Worm (Caenorhabditis elegans): Measurements from ENCODE around the gene acl-7.

The acl-7 gene

ce11 chrII:12799927-12800522 lies 16.2 kb downstream of the acl-7 start (continued):
- TF ChIP-seq efl-1 (GFP tag; optimal IDR thresholded peaks at IDR 0.05) (peak; percentile 98), ceh-91 (GFP tag; IDR thresholded peaks at IDR 0.05) (peak; percentile 89), zim-3 (tag; optimal IDR thresholded peaks at IDR 0.05) (no peak), tbp1 (GFP tag; optimal IDR thresholded peaks at IDR 0.05) (peak; percentile 28), attf-5 (GFP tag; optimal IDR thresholded peaks at IDR 0.05) (peak; percentile 14), ztf-6 (GFP tag; IDR thresholded peaks at IDR 0.05) (no peak), hrde-1 (tag; optimal IDR thresholded peaks at IDR 0.05; ENCODE audit: borderline replicate concordance) (peak; percentile 56), atf-7 (tag; optimal IDR thresholded peaks at IDR 0.05) (no peak), pha-4 (tag; optimal IDR thresholded peaks at IDR 0.05) (no peak), snpc-3.4 (tag; optimal IDR thresholded peaks at IDR 0.05) (peak; percentile 75), T26A5.8 (tag; optimal IDR thresholded peaks at IDR 0.05) (no peak), die-1 (tag; optimal IDR thresholded peaks at IDR 0.05) (no peak), zfh-2 (GFP tag; conservative IDR thresholded peaks at IDR 0.05) (no peak), aptf-3 (GFP tag; IDR thresholded peaks at IDR 0.05) (no peak), madf-8 (GFP tag; conservative IDR thresholded peaks at IDR 0.05) (peak; percentile 91), sptf-2 (GFP tag; optimal IDR thresholded peaks at IDR 0.05) (no peak), F37B4.10 (GFP tag; IDR thresholded peaks at IDR 0.05) (no peak), mel-28 (tag; optimal IDR thresholded peaks at IDR 0.05; ENCODE audit: borderline replicate concordance) (no peak), Y79H2A.3 (GFP tag; conservative IDR thresholded peaks at IDR 0.05) (no peak), ama-1 (optimal IDR thresholded peaks at IDR 0.05) (no peak), ama-1 (GFP tag; optimal IDR thresholded peaks at IDR 0.05) (no peak), ceh-58 (GFP tag; IDR thresholded peaks at IDR 0.05) (no peak), ztf-18 (tag; optimal IDR thresholded peaks at IDR 0.05) (no peak), pbrm-1 (GFP tag; IDR thresholded peaks at IDR 0.05) (peak; percentile 44), egrh-3 (GFP tag; IDR thresholded peaks at IDR 0.05) (no peak), madf-10 (tag; optimal IDR thresholded peaks at IDR 0.05) (no peak), nhr-120 (GFP tag; IDR thresholded peaks at IDR 0.05) (no peak), madf-3 (GFP tag; IDR thresholded peaks at IDR 0.05) (0 out of 2 replicates have a peak, but pooled peaks have one; percentile 57), F57C9.4 (tag; optimal IDR thresholded peaks at IDR 0.05) (no peak), ztf-25 (GFP tag; IDR thresholded peaks at IDR 0.05) (no peak), ceh-100 (GFP tag; IDR thresholded peaks at IDR 0.05) (no peak), dpff-1 (tag; optimal IDR thresholded peaks at IDR 0.05) (no peak), ceh-40 (GFP tag; IDR thresholded peaks at IDR 0.05) (no peak), unc-62 (GFP tag; optimal IDR thresholded peaks at IDR 0.05) (no peak), lir-1 (GFP tag; conservative IDR thresholded peaks at IDR 0.05) (no peak), F10E7.11 (tag; optimal IDR thresholded peaks at IDR 0.05) (no peak), attf-6 (GFP tag; IDR thresholded peaks at IDR 0.05) (no peak), lag-1 (GFP tag; IDR thresholded peaks at IDR 0.05) (no peak), snpc-1.1 (tag; optimal IDR thresholded peaks at IDR 0.05; ENCODE audit: insufficient read depth) (peak; percentile 52), F23B12.7 (tag; optimal IDR thresholded peaks at IDR 0.05; ENCODE audit: insufficient read depth) (no peak), snpc-1.3 (tag; optimal IDR thresholded peaks at IDR 0.05; ENCODE audit: insufficient read depth) (peak; percentile 50), sdz-38 (tag; optimal IDR thresholded peaks at IDR 0.05) (no peak), athp-1 (tag; optimal IDR thresholded peaks at IDR 0.05) (no peak), F55B11.4 (tag; optimal IDR thresholded peaks at IDR 0.05; ENCODE audit: borderline replicate concordance, insufficient read depth) (no peak), ceh-27 (GFP tag; optimal IDR thresholded peaks at IDR 0.05) (no peak)
